Worm (Caenorhabditis elegans) whole organism, L2 larva: ENCODE measurements around the gene F40F8.5.

Experiments
- ama-1 ChIP-seq: fragments of 150-350 bp; optimal IDR thresholded peaks from 2 replicates; lab custom pipeline; 2018; ENCODE audit warnings: inconsistent platforms
- lin-11 ChIP-seq: fragments of 150-350 bp; sonication (generic microtip); optimal IDR thresholded peaks from 2 replicates; lab custom pipeline; 2014; ENCODE audit warnings: missing biosample characterization, missing genetic modification characterization, inconsistent platforms, mixed read lengths
- unc-62 ChIP-seq: fragments of 150-350 bp; optimal IDR thresholded peaks from 2 replicates; lab custom pipeline; 2014; ENCODE audit warnings: missing biosample characterization, missing genetic modification reagents, missing genetic modification characterization
- zag-1 ChIP-seq: fragments of 150-350 bp; optimal IDR thresholded peaks from 2 replicates; lab custom pipeline; 2014; ENCODE audit warnings: missing biosample characterization, missing genetic modification characterization

DNA sequence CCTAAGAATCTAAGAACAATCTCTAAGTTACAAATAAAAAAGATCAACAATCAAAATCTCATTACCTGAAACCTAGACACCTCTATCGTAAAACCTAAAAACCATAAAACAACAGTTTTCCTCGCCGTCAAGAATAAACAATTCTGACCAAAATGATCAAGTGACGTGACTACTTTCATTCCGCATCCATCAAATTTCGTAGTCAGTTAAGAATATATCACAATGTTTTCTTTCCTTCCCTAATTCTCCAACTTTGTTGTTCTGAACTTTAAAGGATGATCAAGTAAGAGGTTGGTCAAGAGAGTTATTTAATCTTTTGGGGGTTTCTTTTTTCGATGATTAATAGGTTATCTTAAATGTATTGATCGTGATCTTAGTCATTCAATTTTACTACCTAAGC is 28.6 kb upstream of the F40F8.5 start:
- no peak for TF ChIP-seq lin-11 (tag; lab: Kevin White, UChicago)
- TF ChIP-seq zag-1 (tag; lab: Kevin White, UChicago), result no peak
- no peak for TF ChIP-seq ama-1 (lab: Kevin White, UChicago)
- TF ChIP-seq unc-62, result no peak
